Worm (Caenorhabditis elegans): ENCODE results near the gene scrm-5.
"Not testable (repeated sequence)": the region's sequence is repeated elsewhere in the genome, so short reads cannot be mapped to it uniquely, and the experiment has no call there.

Gene scrm-5

DNA sequence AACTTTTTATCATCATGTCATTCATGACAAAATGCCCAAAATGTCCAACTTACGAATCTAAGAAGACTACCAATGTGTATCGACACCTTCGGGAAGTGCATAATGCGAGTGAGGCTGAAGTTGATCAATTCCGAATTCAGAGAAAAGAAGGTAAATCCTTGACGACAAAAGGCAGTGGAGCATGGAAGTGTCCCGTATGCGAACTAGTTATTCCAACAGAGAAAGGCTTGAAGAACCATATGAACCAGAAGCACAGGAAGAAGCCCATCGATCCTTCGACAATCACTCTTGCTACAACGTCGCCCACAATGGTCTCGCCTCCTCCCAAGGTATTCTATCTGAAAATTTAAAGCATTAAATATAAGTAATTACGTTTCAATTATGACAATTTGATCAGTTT is 23.9 kb downstream of the scrm-5 start, which contains the start of gene K08D10.11:
Gene K08D10.11, minus strand, starts transcription at position 101 of the 400 bp plus-strand sequence.
- TF ChIP-seq him-1, dao-5, W03F9.2 (tag; optimal IDR thresholded peaks at IDR 0.05): not testable (repeated sequence)

DNA sequence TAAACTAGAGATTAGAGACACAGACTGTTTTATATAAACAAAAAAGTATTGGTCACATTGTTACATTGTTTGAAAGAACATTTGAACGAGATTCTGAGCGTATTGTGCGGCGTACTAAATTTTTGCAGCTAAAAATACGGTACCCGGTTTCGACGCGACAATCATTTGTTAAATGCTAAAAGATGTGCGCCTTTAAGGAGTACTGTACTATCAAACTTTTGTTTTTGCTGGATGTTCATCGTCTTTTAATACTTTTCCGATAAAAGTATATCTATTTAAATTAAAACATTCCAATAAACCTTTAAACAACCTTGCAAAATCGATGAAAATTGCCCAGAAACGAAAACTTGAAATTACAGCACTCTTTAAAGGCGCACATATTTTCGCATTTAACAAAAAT is 34.5 kb downstream of the scrm-5 start, which contains the start of gene K06B9.6:
Gene K06B9.6, minus strand, starts transcription at position 101 of the 400 bp plus-strand sequence.
- TF ChIP-seq him-1, W03F9.2, dao-5 (tag; optimal IDR thresholded peaks at IDR 0.05): not testable (repeated sequence)

DNA sequence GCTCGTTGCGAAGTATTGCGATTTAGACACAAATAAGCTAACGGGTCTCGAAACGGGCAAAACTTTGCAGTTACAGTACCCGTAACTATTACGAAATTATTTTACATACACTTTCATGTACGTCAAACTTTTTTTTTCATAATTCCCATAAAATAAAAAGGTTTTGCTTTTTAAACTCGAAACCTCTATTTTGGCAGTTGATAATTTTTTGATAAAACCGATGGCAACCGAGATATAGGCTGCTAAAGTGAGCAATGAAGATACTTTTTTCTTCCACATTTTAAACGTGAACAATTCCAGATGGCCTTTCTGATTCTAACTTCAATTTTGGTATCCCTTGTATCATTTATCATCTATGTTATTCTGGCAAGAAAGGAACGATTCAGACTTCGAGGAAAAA is 34.9 kb downstream of the scrm-5 start, which contains the start of gene cyp-25A6:
Gene cyp-25A6, plus strand, starts transcription at position 301 of the 400 bp plus-strand sequence.
- TF ChIP-seq dao-5, him-1, W03F9.2 (tag; optimal IDR thresholded peaks at IDR 0.05): not testable (repeated sequence)

DNA sequence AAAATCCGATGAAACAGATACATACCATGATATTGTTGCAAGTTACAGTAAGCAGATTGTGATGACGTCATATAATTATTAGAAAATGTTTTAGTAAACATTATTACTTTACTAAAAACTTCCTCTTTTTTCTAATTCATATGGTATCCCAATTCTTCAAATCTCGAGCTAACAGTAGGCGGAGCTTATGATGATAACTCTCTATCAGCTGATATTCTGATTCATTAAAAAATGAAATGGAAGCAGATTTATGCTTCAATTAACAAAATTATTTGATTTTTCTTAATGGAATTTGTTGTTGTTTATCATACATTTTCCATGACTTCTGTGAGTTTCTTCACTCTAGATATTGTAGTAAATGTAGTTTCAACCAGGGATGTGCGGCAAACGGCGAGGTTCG is 42.1 kb downstream of the scrm-5 start, which contains the start of gene pax-2:
Gene pax-2, minus strand, starts transcription at position 101 of the 400 bp plus-strand sequence.
- TF ChIP-seq him-1 (tag; optimal IDR thresholded peaks at IDR 0.05) (no peak), dao-5 (tag; optimal IDR thresholded peaks at IDR 0.05) (no peak), W03F9.2 (tag; optimal IDR thresholded peaks at IDR 0.05) (no peak)

DNA sequence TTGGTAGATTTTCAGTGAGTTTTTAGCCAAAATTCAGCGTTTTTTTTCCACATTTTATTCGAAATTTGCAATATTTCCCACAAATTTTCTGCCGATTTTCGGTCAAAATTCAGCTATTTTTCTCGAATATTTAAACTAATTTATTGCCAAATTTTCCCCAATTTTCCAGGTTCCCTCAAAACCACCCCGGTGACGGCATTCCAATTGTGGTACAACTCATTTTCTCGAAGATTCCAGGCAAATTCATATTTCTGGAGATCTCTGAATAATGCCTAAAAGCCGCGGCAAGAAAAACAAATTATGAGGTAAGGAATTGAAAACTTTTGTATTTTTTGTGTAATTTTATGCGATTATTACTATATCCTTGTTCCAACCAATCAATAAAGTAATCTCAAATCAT is 44.9 kb downstream of the scrm-5 start, which contains the start of gene osgn-1:
Gene osgn-1, plus strand, starts transcription at position 301 of the 400 bp plus-strand sequence.
- TF ChIP-seq W03F9.2 (tag; optimal IDR thresholded peaks at IDR 0.05) (no peak), dao-5 (tag; optimal IDR thresholded peaks at IDR 0.05) (no peak), him-1 (tag; optimal IDR thresholded peaks at IDR 0.05) (no peak)

DNA sequence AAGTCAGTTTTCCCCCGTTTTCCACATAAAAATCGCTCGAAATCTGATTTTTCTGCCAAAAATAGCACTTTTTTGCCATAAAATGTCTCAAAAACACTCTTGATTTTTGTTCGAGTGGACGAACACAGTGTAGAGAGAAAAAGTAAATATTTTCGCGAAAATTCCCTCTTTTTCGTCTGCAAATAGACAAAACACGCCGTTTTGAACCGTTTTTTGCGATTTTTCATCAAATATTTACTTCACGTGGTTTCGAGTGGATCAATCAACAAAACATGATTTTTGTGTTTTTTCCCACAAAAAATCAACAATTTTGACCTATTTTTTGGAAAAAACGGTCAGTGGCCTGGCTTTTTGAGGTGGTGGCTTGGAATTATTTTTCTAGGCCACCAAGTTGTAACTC is 46.9 kb downstream of the scrm-5 start:
- TF ChIP-seq W03F9.2 (tag; optimal IDR thresholded peaks at IDR 0.05): no peak
- TF ChIP-seq dao-5 (tag; optimal IDR thresholded peaks at IDR 0.05): no peak
- TF ChIP-seq him-1 (tag; optimal IDR thresholded peaks at IDR 0.05): no peak

DNA sequence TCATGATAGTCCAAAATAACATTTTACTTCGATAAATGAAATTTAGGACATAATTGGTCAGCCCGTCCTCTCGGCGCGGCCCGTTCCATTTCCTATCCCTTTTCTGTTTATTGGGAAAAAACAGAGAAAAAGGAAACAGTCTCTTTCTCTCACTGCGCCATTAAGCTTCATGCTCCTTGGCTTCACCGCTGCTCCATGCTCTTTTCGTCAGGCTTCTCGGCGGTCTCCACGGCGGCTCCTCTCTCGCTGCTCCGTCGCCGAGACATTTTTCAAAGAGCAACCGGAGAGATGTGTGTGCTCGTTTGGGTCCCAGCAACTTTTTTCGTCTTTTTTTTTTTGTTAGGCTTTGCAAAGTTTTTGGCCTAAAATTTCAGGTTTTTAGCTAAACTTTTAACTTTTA is 48.6 kb downstream of the scrm-5 start:
- TF ChIP-seq him-1 (tag; optimal IDR thresholded peaks at IDR 0.05): peak; percentile 27
- no peak for TF ChIP-seq dao-5 (tag; optimal IDR thresholded peaks at IDR 0.05)
- no peak for TF ChIP-seq W03F9.2 (tag; optimal IDR thresholded peaks at IDR 0.05)

DNA sequence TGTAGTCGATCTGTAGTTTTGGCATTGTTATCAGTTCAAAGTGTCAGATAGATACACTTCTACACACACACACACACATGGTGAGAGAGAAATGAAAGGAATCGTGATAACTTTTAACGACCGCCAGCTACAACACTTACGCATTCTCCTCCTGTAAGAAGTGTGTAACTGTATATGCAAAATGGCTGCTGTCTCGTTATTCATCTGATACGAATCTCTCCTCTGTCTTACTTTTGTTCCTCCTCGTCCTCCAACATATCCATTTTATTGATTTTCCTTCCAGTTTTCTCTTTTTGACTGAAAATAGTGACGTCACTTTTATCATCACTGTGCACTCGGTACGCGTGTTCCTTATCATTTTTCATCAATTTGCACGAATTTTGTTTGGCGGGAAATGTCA is 50.5 kb downstream of the scrm-5 start:
- TF ChIP-seq him-1 (tag; optimal IDR thresholded peaks at IDR 0.05) (no peak), W03F9.2 (tag; optimal IDR thresholded peaks at IDR 0.05) (no peak), dao-5 (tag; optimal IDR thresholded peaks at IDR 0.05) (no peak)
